Worm (Caenorhabditis elegans): ENCODE measurements around the gene crn-4.

The crn-4 gene

ce11 chrX:2216662-2217061, 41.2 kb downstream of the crn-4 start (continued):
- TF ChIP-seq hlh-11 (tag; optimal IDR thresholded peaks at IDR 0.05): peak; percentile 21

- TF ChIP-seq hif-1 (tag; optimal IDR thresholded peaks at IDR 0.05): peak in 1 of 2 experiments; percentile 70
- TF ChIP-seq php-3 (GFP tag; IDR thresholded peaks at IDR 0.05): no peak
- TF ChIP-seq unc-62 (GFP tag; optimal IDR thresholded peaks at IDR 0.05 in 1 of 2): peak in 1 of 2 experiments; percentile 87
- no peak for TF ChIP-seq unc-62 (tag; optimal IDR thresholded peaks at IDR 0.05)
Observed at ce11 chrX:2216242-2216641, 41.7 kb downstream of the crn-4 start.

- no peak for TF ChIP-seq zfp-2 (tag; optimal IDR thresholded peaks at IDR 0.05)
- TF ChIP-seq zip-2 (tag; optimal IDR thresholded peaks at IDR 0.05): no peak
- peak in 1 of 2 experiments; percentile 44 for TF ChIP-seq hif-1 (tag; optimal IDR thresholded peaks at IDR 0.05)
- TF ChIP-seq F49E8.2 (tag; optimal IDR thresholded peaks at IDR 0.05; ENCODE audit: borderline replicate concordance): no peak
- peak; percentile 27; the same call in 1 of the 2 replicates for TF ChIP-seq set-16 (GFP tag; IDR thresholded peaks at IDR 0.05)
- no peak for TF ChIP-seq vab-7 (GFP tag; IDR thresholded peaks at IDR 0.05)
- peak; percentile 23 for TF ChIP-seq mep-1 (tag; optimal IDR thresholded peaks at IDR 0.05)
- TF ChIP-seq ctbp-1 (GFP tag; IDR thresholded peaks at IDR 0.05): no peak
- peak; percentile 25 for TF ChIP-seq nhr-102 (tag; optimal IDR thresholded peaks at IDR 0.05)
- no peak for TF ChIP-seq nhr-10 (tag; optimal IDR thresholded peaks at IDR 0.05)
- no peak for TF ChIP-seq snpc-4 (tag; optimal IDR thresholded peaks at IDR 0.05)
- peak; percentile 90 for TF ChIP-seq hlh-30 (tag; optimal IDR thresholded peaks at IDR 0.05; ENCODE audit: insufficient read depth)
- TF ChIP-seq mdl-1 (tag; optimal IDR thresholded peaks at IDR 0.05): peak; percentile 26 to 83
- TF ChIP-seq nhr-6 (tag; optimal IDR thresholded peaks at IDR 0.05): peak; percentile 23
- TF ChIP-seq dve-1 (tag; optimal IDR thresholded peaks at IDR 0.05; ENCODE audit: insufficient read depth): peak; percentile 60
- no peak for TF ChIP-seq ceh-32 (tag; optimal IDR thresholded peaks at IDR 0.05; ENCODE audit: poor library complexity)
- TF ChIP-seq mxl-3 (GFP tag; optimal IDR thresholded peaks at IDR 0.05): peak; percentile 87
- TF ChIP-seq madf-5 (GFP tag; IDR thresholded peaks at IDR 0.05): no peak
- peak; percentile 86 for TF ChIP-seq nhr-28 (tag; optimal IDR thresholded peaks at IDR 0.05)
- 0 out of 2 replicates have a peak, but pooled peaks have one; percentile 31 for TF ChIP-seq lin-1 (GFP tag; IDR thresholded peaks at IDR 0.05)
- TF ChIP-seq pqm-1 (tag; optimal IDR thresholded peaks at IDR 0.05): no peak
- peak in 1 of 2 experiments; percentile 21 for TF ChIP-seq lsy-2 (tag; optimal IDR thresholded peaks at IDR 0.05)
- TF ChIP-seq nhr-41 (GFP tag; IDR thresholded peaks at IDR 0.05): 0 out of 2 replicates have a peak, but pooled peaks have one; percentile 58
- TF ChIP-seq dmd-6 (GFP tag; IDR thresholded peaks at IDR 0.05): peak; percentile 84
- TF ChIP-seq unc-39 (tag; optimal IDR thresholded peaks at IDR 0.05): no peak
- TF ChIP-seq ceh-28 (tag; optimal IDR thresholded peaks at IDR 0.05): no peak
- peak; percentile 72 for TF ChIP-seq aha-1 (tag)
- no peak for TF ChIP-seq D1046.2 (GFP tag; IDR thresholded peaks at IDR 0.05)
- TF ChIP-seq nhr-237 (tag; optimal IDR thresholded peaks at IDR 0.05): no peak
- no peak for TF ChIP-seq skn-1 (tag; optimal IDR thresholded peaks at IDR 0.05)
- peak in 1 of 2 experiments; percentile 48 for TF ChIP-seq unc-62 (GFP tag; optimal IDR thresholded peaks at IDR 0.05 in 1 of 2)
- TF ChIP-seq unc-62 (tag; optimal IDR thresholded peaks at IDR 0.05): no peak
- TF ChIP-seq nhr-25 (tag; optimal IDR thresholded peaks at IDR 0.05; ENCODE audit: borderline replicate concordance, insufficient read depth): no peak
- TF ChIP-seq hmg-1.1 (GFP tag; IDR thresholded peaks at IDR 0.05): peak; percentile 31; the same call in 1 of the 2 replicates
- TF ChIP-seq nhr-77 (tag; optimal IDR thresholded peaks at IDR 0.05): peak; percentile 52
- no peak for TF ChIP-seq daf-16 (GFP tag; optimal IDR thresholded peaks at IDR 0.05)
- peak; percentile 56 for TF ChIP-seq daf-16 (tag; optimal IDR thresholded peaks at IDR 0.05)
- TF ChIP-seq tra-1 (GFP tag; IDR thresholded peaks at IDR 0.05): peak; percentile 56; the same call in 1 of the 2 replicates
- peak; percentile 95 for TF ChIP-seq hlh-11 (tag; optimal IDR thresholded peaks at IDR 0.05)
- TF ChIP-seq rbr-2 (tag; optimal IDR thresholded peaks at IDR 0.05): no peak
- TF ChIP-seq nhr-42 (GFP tag; IDR thresholded peaks at IDR 0.05): no peak
- no peak for TF ChIP-seq tag-97 (GFP tag; IDR thresholded peaks at IDR 0.05)
Observed at ce11 chrX:2215108-2215507, 42.8 kb downstream of the crn-4 start.
